Fruit fly (Drosophila melanogaster) whole organism, embryonic: ENCODE measurements around the gene EloB.

ENCODE experiments used
- Adf1 ChIP-seq: fragments of 200-800 bp; sonication (Bioruptor generic); IDR thresholded peaks from 2 replicates; pipeline ENCODE4 v1.3.6; 2022; ENCODE audit warnings: missing biosample characterization, missing genetic modification characterization
- CG10267 ChIP-seq: fragments of 200-800 bp; sonication (Bioruptor generic); optimal IDR thresholded peaks from 2 replicates; lab custom pipeline; 2018; ENCODE audit warnings: missing biosample characterization, mild to moderate bottlenecking, missing genetic modification characterization, moderate library complexity
- CG10366 ChIP-seq: fragments of 200-800 bp; sonication (Bioruptor generic); IDR thresholded peaks from 2 replicates; pipeline ENCODE4 v1.3.6; 2022; ENCODE audit warnings: missing biosample characterization, missing genetic modification characterization
- CG11093 ChIP-seq: fragments of 200-800 bp; sonication (Bioruptor generic); IDR thresholded peaks from 3 replicates; pipeline ENCODE4 v1.3.6; 2022; ENCODE audit warnings: missing biosample characterization, missing genetic modification characterization
- CG12769 ChIP-seq: fragments of 200-800 bp; sonication (Bioruptor generic); optimal IDR thresholded peaks from 2 replicates; lab custom pipeline; 2019; ENCODE audit warnings: missing biosample characterization, mild to moderate bottlenecking, missing genetic modification characterization, moderate library complexity
- CG13287 ChIP-seq: fragments of 200-800 bp; sonication (Bioruptor generic); IDR thresholded peaks from 2 replicates; pipeline ENCODE4 v1.3.6; 2022; ENCODE audit warnings: missing biosample characterization, missing genetic modification characterization; ENCODE audit not compliant: partially characterized antibody
- CG14860 ChIP-seq: fragments of 200-800 bp; sonication (Bioruptor generic); IDR thresholded peaks from 3 replicates; pipeline ENCODE4 v1.3.6; 2022; ENCODE audit warnings: missing biosample characterization, missing genetic modification characterization; ENCODE audit not compliant: partially characterized antibody
- CG14965 ChIP-seq: fragments of 200-800 bp; sonication (Bioruptor generic); optimal IDR thresholded peaks from 2 replicates; lab custom pipeline; 2016; ENCODE audit warnings: missing biosample characterization, missing genetic modification characterization, borderline replicate concordance
- CG16815 ChIP-seq: fragments of 200-800 bp; sonication (Bioruptor generic); optimal IDR thresholded peaks from 3 replicates; lab custom pipeline; 2017; ENCODE audit warnings: missing biosample characterization, mild to moderate bottlenecking, missing genetic modification characterization
- CG17802 ChIP-seq: fragments of 200-800 bp; sonication (Bioruptor generic); optimal IDR thresholded peaks from 2 replicates; lab custom pipeline; 2018; ENCODE audit warnings: missing biosample characterization, mild to moderate bottlenecking, missing genetic modification characterization, moderate library complexity
- CG2199 ChIP-seq: fragments of 200-800 bp; sonication (Bioruptor generic); IDR thresholded peaks from 3 replicates; pipeline ENCODE4 v1.3.6; 2022; ENCODE audit warnings: missing biosample characterization, missing genetic modification characterization
- CG31441 ChIP-seq: fragments of 200-800 bp; sonication (Bioruptor generic); IDR thresholded peaks from 2 replicates; pipeline ENCODE4 v1.3.6; 2022; ENCODE audit warnings: missing biosample characterization, missing genetic modification characterization
- CG33213 ChIP-seq: fragments of 200-800 bp; sonication (Bioruptor generic); optimal IDR thresholded peaks from 3 replicates; lab custom pipeline; 2016; ENCODE audit warnings: missing biosample characterization, missing genetic modification characterization
- CG6272 ChIP-seq: fragments of 200-800 bp; sonication (Bioruptor generic); IDR thresholded peaks from 2 replicates; pipeline ENCODE4 v1.3.6; 2022; ENCODE audit warnings: missing biosample characterization, missing genetic modification characterization
- CG8281 ChIP-seq: fragments of 200-800 bp; sonication (Bioruptor generic); optimal IDR thresholded peaks from 2 replicates; lab custom pipeline; 2018; ENCODE audit warnings: missing biosample characterization, mild to moderate bottlenecking, missing genetic modification characterization, moderate library complexity
- CG8478 ChIP-seq: fragments of >200 bp; optimal IDR thresholded peaks from 2 replicates; lab custom pipeline; 2018
- CoRest ChIP-seq: fragments of 200-800 bp; sonication (Bioruptor generic); optimal IDR thresholded peaks from 3 replicates; lab custom pipeline; 2018; ENCODE audit warnings: missing biosample characterization, mild to moderate bottlenecking, missing genetic modification characterization, moderate library complexity
- Dp ChIP-seq: fragments of 200-800 bp; sonication (Bioruptor generic); optimal IDR thresholded peaks from 2 replicates; lab custom pipeline; 2018; ENCODE audit warnings: missing biosample characterization, mild to moderate bottlenecking, missing genetic modification characterization, moderate library complexity
- Gsc ChIP-seq: fragments of 200-800 bp; sonication (Bioruptor generic); IDR thresholded peaks from 2 replicates; pipeline ENCODE4 v1.3.6; 2022; ENCODE audit warnings: missing biosample characterization, missing genetic modification characterization
- H15 ChIP-seq: fragments of 200-800 bp; sonication (Bioruptor generic); IDR thresholded peaks from 3 replicates; pipeline ENCODE4 v1.3.6; 2022; ENCODE audit warnings: missing biosample characterization, missing genetic modification characterization
- HmgD ChIP-seq: fragments of 200-800 bp; sonication (Bioruptor generic); optimal IDR thresholded peaks from 3 replicates; lab custom pipeline; 2016; ENCODE audit warnings: missing biosample characterization, missing genetic modification characterization
- Lim3 ChIP-seq: fragments of 200-800 bp; sonication (Bioruptor generic); IDR thresholded peaks from 2 replicates; pipeline ENCODE4 v1.3.6; 2022; ENCODE audit warnings: missing biosample characterization, missing genetic modification characterization
- MBD-R2 ChIP-seq: fragments of 200-800 bp; sonication (Bioruptor generic); IDR thresholded peaks from 2 replicates; pipeline ENCODE4 v1.3.6; 2022; ENCODE audit warnings: missing biosample characterization, missing genetic modification characterization
- NC2α ChIP-seq: fragments of 200-800 bp; sonication (Bioruptor generic); optimal IDR thresholded peaks from 2 replicates; lab custom pipeline; 2016; ENCODE audit warnings: missing biosample characterization, missing genetic modification characterization
- NK7.1 ChIP-seq: fragments of 200-800 bp; sonication (Bioruptor generic); optimal IDR thresholded peaks from 3 replicates; lab custom pipeline; 2016; ENCODE audit warnings: missing biosample characterization, missing genetic modification characterization
- Opbp ChIP-seq: fragments of 200-800 bp; sonication (Bioruptor generic); IDR thresholded peaks from 3 replicates; pipeline ENCODE4 v1.3.6; 2022; ENCODE audit warnings: missing biosample characterization, missing genetic modification characterization; ENCODE audit not compliant: partially characterized antibody
- Optix ChIP-seq: fragments of 200-800 bp; sonication (Bioruptor generic); IDR thresholded peaks from 3 replicates; pipeline ENCODE4 v1.3.6; 2022; ENCODE audit warnings: missing biosample characterization, missing genetic modification characterization
- Sry-δ ChIP-seq: fragments of 200-800 bp; sonication (Bioruptor generic); optimal IDR thresholded peaks from 2 replicates; lab custom pipeline; 2016; ENCODE audit warnings: missing biosample characterization, missing genetic modification characterization
- Stat92E ChIP-seq, 3 experiments: fragments of >200 bp in 2 of 3; fragments of 200-800 bp in 1 of 3; sonication (Bioruptor generic) in 1 of 3; optimal IDR thresholded peaks; 2 replicates each; lab custom pipeline; 2017 to 2019; ENCODE audit warnings: missing biosample characterization in 3 of 3, missing genetic modification characterization in 3 of 3, mild to moderate bottlenecking in 1 of 3, moderate library complexity in 1 of 3
- Xbp1 ChIP-seq: fragments of 200-800 bp; sonication (Bioruptor generic); optimal IDR thresholded peaks from 3 replicates; lab custom pipeline; 2016; ENCODE audit warnings: missing biosample characterization, mild to moderate bottlenecking, missing genetic modification characterization
- cato ChIP-seq: fragments of 200-800 bp; sonication (Bioruptor generic); optimal IDR thresholded peaks from 2 replicates; lab custom pipeline; 2016; ENCODE audit warnings: missing biosample characterization, missing genetic modification characterization, borderline replicate concordance
- ci ChIP-seq: fragments of 200-800 bp; sonication (Bioruptor generic); IDR thresholded peaks from 3 replicates; pipeline ENCODE4 v1.3.6; 2022; ENCODE audit warnings: missing biosample characterization, missing genetic modification characterization
- crp ChIP-seq, 2 experiments: fragments of 200-800 bp; sonication (Bioruptor generic); optimal IDR thresholded peaks; 2 replicates in 1 of 2; 3 replicates in 1 of 2; lab custom pipeline; 2017; ENCODE audit warnings: missing biosample characterization in 2 of 2, missing genetic modification characterization in 2 of 2, mild to moderate bottlenecking in 1 of 2, moderate library complexity in 1 of 2
- dm ChIP-seq: fragments of 200-800 bp; sonication (Bioruptor generic); optimal IDR thresholded peaks from 3 replicates; lab custom pipeline; 2016; ENCODE audit warnings: missing biosample characterization, missing genetic modification characterization
- dmrt11E ChIP-seq: fragments of 200-800 bp; sonication (Bioruptor generic); optimal IDR thresholded peaks from 3 replicates; lab custom pipeline; 2018; ENCODE audit warnings: missing biosample characterization, mild to moderate bottlenecking, missing genetic modification characterization, moderate library complexity
- fd102C ChIP-seq: fragments of 200-800 bp; sonication (Bioruptor generic); optimal IDR thresholded peaks from 2 replicates; lab custom pipeline; 2018; ENCODE audit warnings: missing biosample characterization, mild to moderate bottlenecking, missing genetic modification characterization, moderate library complexity
- ftz-f1 ChIP-seq: fragments of 200-800 bp; sonication (Bioruptor generic); optimal IDR thresholded peaks from 2 replicates; lab custom pipeline; 2016; ENCODE audit warnings: missing biosample characterization, missing genetic modification characterization
- gcm2 ChIP-seq: fragments of 200-800 bp; sonication (Bioruptor generic); optimal IDR thresholded peaks from 2 replicates; lab custom pipeline; 2016; ENCODE audit warnings: missing biosample characterization, missing genetic modification characterization
- gt ChIP-seq: fragments of 200-800 bp; sonication (Bioruptor generic); IDR thresholded peaks from 2 replicates; pipeline ENCODE4 v1.3.6; 2022; ENCODE audit warnings: missing biosample characterization, missing genetic modification characterization
- her ChIP-seq: fragments of 200-800 bp; sonication (Bioruptor generic); optimal IDR thresholded peaks from 2 replicates; lab custom pipeline; 2016; ENCODE audit warnings: missing biosample characterization, missing genetic modification characterization
- ind ChIP-seq: fragments of 200-800 bp; sonication (Bioruptor generic); optimal IDR thresholded peaks from 3 replicates; lab custom pipeline; 2016; ENCODE audit warnings: missing biosample characterization, missing genetic modification characterization
- mam ChIP-seq: fragments of 200-800 bp; sonication (Bioruptor generic); optimal IDR thresholded peaks from 3 replicates; lab custom pipeline; 2016; ENCODE audit warnings: missing biosample characterization, missing genetic modification characterization
- pita ChIP-seq: fragments of 200-800 bp; sonication (Bioruptor generic); optimal IDR thresholded peaks from 2 replicates; lab custom pipeline; 2017; ENCODE audit warnings: missing biosample characterization, mild to moderate bottlenecking, missing genetic modification characterization
- psq ChIP-seq: fragments of 200-800 bp; sonication (Bioruptor generic); optimal IDR thresholded peaks from 2 replicates; lab custom pipeline; 2017; ENCODE audit warnings: missing biosample characterization, missing genetic modification characterization
- repo ChIP-seq: fragments of 200-800 bp; sonication (Bioruptor generic); optimal IDR thresholded peaks from 2 replicates; lab custom pipeline; 2016; ENCODE audit warnings: missing biosample characterization, missing genetic modification characterization
- shn ChIP-seq: fragments of 200-800 bp; sonication (Bioruptor generic); optimal IDR thresholded peaks from 3 replicates; lab custom pipeline; 2016; ENCODE audit warnings: missing biosample characterization, missing genetic modification characterization
- sob ChIP-seq: fragments of 200-800 bp; sonication (Bioruptor generic); IDR thresholded peaks from 2 replicates; pipeline ENCODE4 v1.3.6; 2022; ENCODE audit warnings: missing biosample characterization, missing genetic modification characterization
- trem ChIP-seq: fragments of 200-800 bp; optimal IDR thresholded peaks from 3 replicates; lab custom pipeline; 2019; ENCODE audit warnings: missing biosample characterization, mild to moderate bottlenecking, missing genetic modification characterization, moderate library complexity
- vnd ChIP-seq: fragments of 200-800 bp; sonication (Bioruptor generic); IDR thresholded peaks from 3 replicates; pipeline ENCODE4 v1.3.6; 2022; ENCODE audit warnings: missing biosample characterization, missing genetic modification characterization; ENCODE audit not compliant: partially characterized antibody
- wor ChIP-seq: fragments of 200-800 bp; sonication (Bioruptor generic); IDR thresholded peaks from 2 replicates; pipeline ENCODE4 v1.3.6; 2022; ENCODE audit warnings: missing biosample characterization, missing genetic modification characterization
- zfh2 ChIP-seq: fragments of 200-800 bp; sonication (Bioruptor generic); optimal IDR thresholded peaks from 2 replicates; lab custom pipeline; 2016; ENCODE audit warnings: missing biosample characterization, missing genetic modification characterization

EloB gene

DNA sequence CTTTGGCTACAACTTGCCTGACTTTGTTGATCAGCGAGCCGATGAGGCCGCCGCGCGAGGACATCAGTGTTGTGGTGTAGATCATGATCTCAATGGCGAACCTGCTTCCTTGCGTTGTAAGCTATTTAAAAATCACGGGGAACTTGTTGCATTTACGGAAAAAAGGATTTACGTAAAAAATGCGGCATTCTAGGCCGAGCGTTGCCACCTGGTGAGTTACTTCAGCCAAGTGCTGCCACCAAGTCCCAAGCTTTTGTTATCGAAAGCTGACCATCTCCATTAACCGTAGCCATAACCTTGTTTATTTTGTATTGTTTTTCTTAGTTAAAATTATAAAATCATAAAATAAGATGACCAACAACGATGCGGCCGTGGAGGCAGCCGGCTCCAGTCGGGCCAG, 2.9 kb downstream of the EloB start, which contains the start of the genes TFAM and CG5412 (continued):
- TF ChIP-seq CG14965 (GFP tag; lab: Kevin White, UChicago) (no peak), Sry-δ (GFP tag; lab: Kevin White, UChicago) (peak; percentile 83), CG13287 (GFP tag; lab: Robert Waterston, UW) (peak; percentile 58), Dp (GFP tag; lab: Kevin White, UChicago) (peak; percentile 38), NC2α (no peak), NK7.1 (GFP tag; lab: Kevin White, UChicago) (no peak), CG6272 (no peak), ftz-f1 (GFP tag; lab: Kevin White, UChicago) (peak; percentile 71), CG8281 (no peak), MBD-R2 (GFP tag; lab: Robert Waterston, UW) (peak; percentile 93), CoRest (tag; lab: Kevin White, UChicago) (no peak), vnd (GFP tag; lab: Robert Waterston, UW) (no peak), psq (no peak), fd102C (GFP tag; lab: Kevin White, UChicago) (no peak), dm (GFP tag; lab: Kevin White, UChicago) (peak; percentile 24), sob (GFP tag; lab: Robert Waterston, UW) (no peak)
- TF ChIP-seq, all 482 proteins: peak for 43

DNA sequence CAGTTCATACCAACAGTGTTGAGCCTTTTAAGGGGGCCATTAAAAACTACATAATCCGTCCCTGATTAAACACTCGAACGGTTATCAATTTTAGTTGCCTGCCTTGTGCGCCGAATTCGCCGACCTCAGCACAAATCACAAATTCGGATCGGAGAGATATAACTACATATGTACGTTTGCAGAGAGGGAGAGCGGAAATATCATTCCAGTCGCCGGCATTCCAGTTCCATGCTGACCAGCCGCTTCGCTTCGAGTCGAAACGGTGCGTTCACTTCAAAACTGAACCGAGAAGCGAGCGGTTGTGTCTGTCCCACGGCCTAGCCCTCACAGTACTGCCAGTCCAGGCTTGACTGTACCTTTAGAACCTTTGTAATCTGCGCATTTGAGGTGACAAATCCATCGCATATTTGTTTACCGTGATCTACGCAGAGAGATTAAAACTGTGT, 5.1 kb downstream of the EloB start:
- TF ChIP-seq CG31441 (no peak; the same call in 1 of the 2 replicates), gt (GFP tag; lab: Robert Waterston, UW) (no peak), cato (no peak), CG10366 (no peak), CG2199 (GFP tag; lab: Robert Waterston, UW) (no peak), CG11093 (no peak), Lim3 (GFP tag; lab: Robert Waterston, UW) (no peak), Xbp1 (GFP tag; lab: Kevin White, UChicago) (no peak), dmrt11E (tag; lab: Kevin White, UChicago) (no peak), Adf1 (GFP tag; lab: Robert Waterston, UW) (no peak; the same call in 1 of the 2 replicates), CG33213 (GFP tag; lab: Kevin White, UChicago) (no peak), Opbp (GFP tag; lab: Robert Waterston, UW) (no peak), pita (no peak), CG16815 (GFP tag; lab: Kevin White, UChicago) (no peak), CG8478 (lab: Kevin White, UChicago) (no peak), mam (GFP tag; lab: Kevin White, UChicago) (no peak), CG14860 (GFP tag; lab: Robert Waterston, UW) (no peak), repo (GFP tag; lab: Kevin White, UChicago) (peak; percentile 18), ci (GFP tag; lab: Robert Waterston, UW) (peak; percentile 59; the same call in 1 of the 3 replicates), gcm2 (no peak), Gsc (GFP tag; lab: Robert Waterston, UW) (no peak), trem (tag; lab: Kevin White, UChicago) (no peak), HmgD (GFP tag; lab: Kevin White, UChicago) (no peak), crp (GFP tag; optimal IDR thresholded peaks at IDR 0.05; lab: Kevin White, UChicago) (no peak), H15 (GFP tag; lab: Robert Waterston, UW) (no peak), ind (GFP tag; lab: Kevin White, UChicago) (no peak), Stat92E (GFP tag; optimal IDR thresholded peaks at IDR 0.05; lab: Kevin White, UChicago) (peak in 1 of 3 experiments; percentile 26), her (GFP tag; lab: Kevin White, UChicago) (peak; percentile 57), Optix (GFP tag; lab: Robert Waterston, UW) (peak; percentile 16; the same call in 1 of the 3 replicates), zfh2 (no peak), CG12769 (tag; lab: Kevin White, UChicago) (peak; percentile 68), CG17802 (tag; lab: Kevin White, UChicago) (no peak), wor (GFP tag; lab: Robert Waterston, UW) (no peak), shn (no peak), CG10267 (tag; lab: Kevin White, UChicago) (no peak)
